Worm (Caenorhabditis elegans) whole organism, L2 larva: ENCODE measurements around the gene F14F7.7.
A peak's percentile ranks its signal among the peaks of the same experiment; 100 is the strongest.

Experiments
- C34F6.9 ChIP-seq: fragments of 150-350 bp; optimal IDR thresholded peaks from 2 replicates; lab custom pipeline; 2014; ENCODE audit warnings: missing biosample characterization, missing genetic modification characterization
- F13H6.1 ChIP-seq: sonication (generic microtip); optimal IDR thresholded peaks from 2 replicates; lab custom pipeline; 2016; ENCODE audit warnings: missing genetic modification characterization, missing compliant biosample characterization
- R02D3.7 ChIP-seq: fragments of 150-350 bp; optimal IDR thresholded peaks from 2 replicates; lab custom pipeline; 2014; ENCODE audit warnings: missing biosample characterization, missing genetic modification characterization
- Y55F3AM.14 ChIP-seq: fragments of 200-800 bp; sonication (Bioruptor generic); optimal IDR thresholded peaks from 2 replicates; lab custom pipeline; 2018; ENCODE audit warnings: mild to moderate bottlenecking, missing genetic modification characterization, missing compliant biosample characterization
- ZK546.5 ChIP-seq: sonication (generic microtip); optimal IDR thresholded peaks from 2 replicates; lab custom pipeline; 2017; ENCODE audit warnings: missing biosample characterization, missing genetic modification characterization
- alr-1 ChIP-seq: fragments of 150-350 bp; optimal IDR thresholded peaks from 2 replicates; lab custom pipeline; 2014; ENCODE audit warnings: missing biosample characterization, missing genetic modification characterization
- aly-2 ChIP-seq: fragments of 150-350 bp; optimal IDR thresholded peaks from 2 replicates; lab custom pipeline; 2014; ENCODE audit warnings: missing biosample characterization, missing genetic modification characterization
- ama-1 ChIP-seq: fragments of 150-350 bp; optimal IDR thresholded peaks from 2 replicates; lab custom pipeline; 2018; ENCODE audit warnings: inconsistent platforms
- blmp-1 ChIP-seq: sonication (generic microtip); optimal IDR thresholded peaks from 2 replicates; lab custom pipeline; 2017; ENCODE audit warnings: missing genetic modification characterization, mild to moderate bottlenecking, missing compliant biosample characterization, antibody characterized with exemption, moderate library complexity; ENCODE audit not compliant: insufficient read depth
- ceh-16 ChIP-seq: fragments of 150-350 bp; optimal IDR thresholded peaks from 2 replicates; lab custom pipeline; 2014; ENCODE audit warnings: missing biosample characterization, missing genetic modification characterization
- ceh-82 ChIP-seq: fragments of 150-350 bp; optimal IDR thresholded peaks from 2 replicates; lab custom pipeline; 2014; ENCODE audit warnings: missing biosample characterization, missing genetic modification characterization
- crh-2 ChIP-seq: sonication (generic microtip); optimal IDR thresholded peaks from 2 replicates; lab custom pipeline; 2017; ENCODE audit warnings: missing biosample characterization, missing genetic modification characterization
- dmd-4 ChIP-seq: sonication (generic microtip); optimal IDR thresholded peaks from 2 replicates; lab custom pipeline; 2017; ENCODE audit warnings: missing biosample characterization, missing genetic modification characterization
- egl-27 ChIP-seq: sonication (generic microtip); optimal IDR thresholded peaks from 3 replicates; lab custom pipeline; 2017; ENCODE audit warnings: missing biosample characterization, missing genetic modification reagents, missing genetic modification characterization
- elt-1 ChIP-seq: fragments of 150-350 bp; optimal IDR thresholded peaks from 2 replicates; lab custom pipeline; 2014; ENCODE audit warnings: missing biosample characterization, missing genetic modification characterization
- elt-3 ChIP-seq: sonication (generic microtip); optimal IDR thresholded peaks from 2 replicates; lab custom pipeline; 2017; ENCODE audit warnings: missing biosample characterization, missing genetic modification characterization
- fos-1 ChIP-seq: fragments of 150-350 bp; optimal IDR thresholded peaks from 2 replicates; lab custom pipeline; 2014; ENCODE audit warnings: missing biosample characterization, missing genetic modification characterization
- gmeb-1 ChIP-seq: fragments of 150-350 bp; optimal IDR thresholded peaks from 2 replicates; lab custom pipeline; 2014; ENCODE audit warnings: missing biosample characterization, missing genetic modification characterization
- lin-11 ChIP-seq: fragments of 150-350 bp; sonication (generic microtip); optimal IDR thresholded peaks from 2 replicates; lab custom pipeline; 2014; ENCODE audit warnings: missing biosample characterization, missing genetic modification characterization, inconsistent platforms, mixed read lengths
- lin-13 ChIP-seq: fragments of 150-350 bp; optimal IDR thresholded peaks from 2 replicates; lab custom pipeline; 2014; ENCODE audit warnings: missing biosample characterization, missing genetic modification reagents, missing genetic modification characterization
- lin-39 ChIP-seq: fragments of 150-350 bp; optimal IDR thresholded peaks from 2 replicates; lab custom pipeline; 2014; ENCODE audit warnings: missing biosample characterization, missing genetic modification reagents, missing genetic modification characterization
- lsy-2 ChIP-seq, 2 experiments: fragments of 150-350 bp in 1 of 2; sonication (generic microtip) in 1 of 2; optimal IDR thresholded peaks; 2 replicates each; lab custom pipeline; 2014 to 2017; ENCODE audit warnings: missing biosample characterization in 2 of 2, missing genetic modification characterization in 2 of 2
- mab-5 ChIP-seq: fragments of 150-350 bp; optimal IDR thresholded peaks from 2 replicates; lab custom pipeline; 2014; ENCODE audit warnings: missing biosample characterization, missing genetic modification characterization
- mbf-1 ChIP-seq: sonication (generic microtip); optimal IDR thresholded peaks from 2 replicates; lab custom pipeline; 2017; ENCODE audit warnings: missing biosample characterization, missing genetic modification characterization
- mdl-1 ChIP-seq, 2 experiments: fragments of 150-350 bp in 1 of 2; sonication (generic microtip) in 1 of 2; optimal IDR thresholded peaks; 2 replicates each; lab custom pipeline; 2017; ENCODE audit warnings: missing biosample characterization in 2 of 2, missing genetic modification characterization in 2 of 2
- nhr-10 ChIP-seq: sonication (generic microtip); optimal IDR thresholded peaks from 2 replicates; lab custom pipeline; 2017; ENCODE audit warnings: missing biosample characterization, missing genetic modification characterization
- nhr-11 ChIP-seq: fragments of 150-350 bp; optimal IDR thresholded peaks from 2 replicates; lab custom pipeline; 2014; ENCODE audit warnings: missing biosample characterization, missing genetic modification characterization
- nhr-12 ChIP-seq: fragments of 150-350 bp; optimal IDR thresholded peaks from 2 replicates; lab custom pipeline; 2014; ENCODE audit warnings: missing biosample characterization, missing genetic modification characterization
- nhr-129 ChIP-seq: fragments of 150-350 bp; optimal IDR thresholded peaks from 2 replicates; lab custom pipeline; 2014; ENCODE audit warnings: missing biosample characterization, missing genetic modification characterization
- nhr-21 ChIP-seq: fragments of 150-350 bp; optimal IDR thresholded peaks from 2 replicates; lab custom pipeline; 2014; ENCODE audit warnings: missing biosample characterization, missing genetic modification characterization
- nhr-23 ChIP-seq: fragments of 150-350 bp; optimal IDR thresholded peaks from 2 replicates; lab custom pipeline; 2014; ENCODE audit warnings: missing biosample characterization, missing genetic modification reagents, missing genetic modification characterization
- nhr-237 ChIP-seq: fragments of 150-350 bp; optimal IDR thresholded peaks from 2 replicates; lab custom pipeline; 2014; ENCODE audit warnings: missing biosample characterization, missing genetic modification characterization
- nhr-25 ChIP-seq: fragments of 150-350 bp; sonication (generic microtip); optimal IDR thresholded peaks from 3 replicates; lab custom pipeline; 2014; ENCODE audit warnings: missing biosample characterization, missing genetic modification characterization
- nhr-6 ChIP-seq: fragments of 150-350 bp; optimal IDR thresholded peaks from 2 replicates; lab custom pipeline; 2014; ENCODE audit warnings: missing biosample characterization, missing genetic modification characterization
- nhr-77 ChIP-seq: fragments of 150-350 bp; optimal IDR thresholded peaks from 2 replicates; lab custom pipeline; 2014; ENCODE audit warnings: missing biosample characterization, missing genetic modification characterization
- peb-1 ChIP-seq: fragments of 150-350 bp; optimal IDR thresholded peaks from 2 replicates; lab custom pipeline; 2014; ENCODE audit warnings: missing biosample characterization, missing genetic modification characterization
- sem-4 ChIP-seq: fragments of 150-350 bp; optimal IDR thresholded peaks from 2 replicates; lab custom pipeline; 2014; ENCODE audit warnings: missing biosample characterization, missing genetic modification reagents, missing genetic modification characterization
- skn-1 ChIP-seq: sonication (generic microtip); optimal IDR thresholded peaks from 2 replicates; lab custom pipeline; 2017; ENCODE audit warnings: missing biosample characterization, missing genetic modification characterization
- sma-3 ChIP-seq: sonication (generic microtip); optimal IDR thresholded peaks from 2 replicates; lab custom pipeline; 2016; ENCODE audit warnings: missing genetic modification reagents, missing genetic modification characterization, missing compliant biosample characterization
- sma-9 ChIP-seq, 2 experiments: fragments of 150-350 bp in 1 of 2; sonication (generic microtip) in 1 of 2; optimal IDR thresholded peaks; 2 replicates each; lab custom pipeline; 2014 to 2016; ENCODE audit warnings: missing genetic modification characterization in 2 of 2, mild to moderate bottlenecking in 1 of 2, missing biosample characterization in 1 of 2, missing compliant biosample characterization in 1 of 2, missing genetic modification reagents in 1 of 2, moderate library complexity in 1 of 2
- snpc-4 ChIP-seq: fragments of 150-350 bp; optimal IDR thresholded peaks from 2 replicates; lab custom pipeline; 2014; ENCODE audit warnings: missing biosample characterization, missing genetic modification characterization
- unc-39 ChIP-seq: fragments of 150-350 bp; optimal IDR thresholded peaks from 2 replicates; lab custom pipeline; 2014; ENCODE audit warnings: missing biosample characterization, missing genetic modification characterization
- unc-55 ChIP-seq: fragments of 150-350 bp; sonication (generic microtip); optimal IDR thresholded peaks from 3 replicates; lab custom pipeline; 2014; ENCODE audit warnings: missing biosample characterization, missing genetic modification reagents, missing genetic modification characterization
- unc-62 ChIP-seq: fragments of 150-350 bp; optimal IDR thresholded peaks from 2 replicates; lab custom pipeline; 2014; ENCODE audit warnings: missing biosample characterization, missing genetic modification reagents, missing genetic modification characterization
- zag-1 ChIP-seq: fragments of 150-350 bp; optimal IDR thresholded peaks from 2 replicates; lab custom pipeline; 2014; ENCODE audit warnings: missing biosample characterization, missing genetic modification characterization
- ztf-1 ChIP-seq: fragments of 200-800 bp; sonication (Bioruptor generic); conservative IDR thresholded peaks from 2 replicates; pipeline ENCODE4 v1.3.6; 2022; ENCODE audit warnings: missing genetic modification characterization, missing compliant biosample characterization
- ztf-11 ChIP-seq: sonication (generic microtip); optimal IDR thresholded peaks from 2 replicates; lab custom pipeline; 2017; ENCODE audit warnings: missing biosample characterization, missing genetic modification characterization
- ztf-4 ChIP-seq: fragments of 150-350 bp; optimal IDR thresholded peaks from 2 replicates; lab custom pipeline; 2014; ENCODE audit warnings: missing biosample characterization, missing genetic modification characterization

Gene F14F7.7

ce11 chrIII:13070548-13071050 is 39.9 kb downstream of the F14F7.7 start, which contains the start of gene Y39E4B.6 (continued):
- TF ChIP-seq aly-2 (tag; lab: Kevin White, UChicago), result no peak
- TF ChIP-seq, all 48 proteins: peak for 35

- TF ChIP-seq ceh-16 (tag; lab: Kevin White, UChicago) (no peak), unc-39 (no peak), sma-9 (GFP tag; optimal IDR thresholded peaks at IDR 0.05; lab: Kevin White, UChicago) (peak; percentile 33), sma-9 (tag; optimal IDR thresholded peaks at IDR 0.05; lab: Kevin White, UChicago) (no peak), nhr-77 (tag; lab: Kevin White, UChicago) (no peak), nhr-129 (no peak), nhr-10 (tag; lab: Kevin White, UChicago) (no peak), ama-1 (lab: Kevin White, UChicago) (no peak), mab-5 (tag; lab: Kevin White, UChicago) (no peak), crh-2 (tag; lab: Kevin White, UChicago) (peak; percentile 30), lin-39 (tag; lab: Kevin White, UChicago) (no peak), alr-1 (tag; lab: Kevin White, UChicago) (no peak), nhr-23 (tag; lab: Kevin White, UChicago) (no peak), egl-27 (tag; lab: Kevin White, UChicago) (no peak), gmeb-1 (tag; lab: Kevin White, UChicago) (no peak), aly-2 (tag; lab: Kevin White, UChicago) (no peak), ZK546.5 (tag; lab: Kevin White, UChicago) (no peak), elt-1 (tag; lab: Kevin White, UChicago) (no peak), Y55F3AM.14 (GFP tag; lab: Kevin White, UChicago) (no peak), F13H6.1 (tag; lab: Kevin White, UChicago) (peak; percentile 5), unc-55 (GFP tag; lab: Kevin White, UChicago) (peak; percentile 2), sma-3 (GFP tag; lab: Kevin White, UChicago) (no peak), nhr-25 (tag; lab: Kevin White, UChicago) (peak; percentile 41), sem-4 (peak; percentile 81), R02D3.7 (tag; lab: Kevin White, UChicago) (no peak), nhr-237 (tag; lab: Kevin White, UChicago) (no peak), snpc-4 (no peak), blmp-1 (peak; percentile 11), unc-62 (GFP tag; lab: Kevin White, UChicago) (no peak), nhr-6 (no peak), fos-1 (no peak), dmd-4 (tag; lab: Kevin White, UChicago) (no peak), nhr-21 (tag; lab: Kevin White, UChicago) (peak; percentile 48), elt-3 (tag; lab: Kevin White, UChicago) (no peak), zag-1 (tag; lab: Kevin White, UChicago) (no peak), C34F6.9 (tag; lab: Kevin White, UChicago) (peak; percentile 23), ztf-11 (tag; lab: Kevin White, UChicago) (no peak), nhr-11 (tag; lab: Kevin White, UChicago) (no peak), nhr-12 (tag; lab: Kevin White, UChicago) (no peak), lin-13 (GFP tag; lab: Kevin White, UChicago) (peak; percentile 10), ztf-1 (GFP tag; lab: Robert Waterston, UW) (no peak), lsy-2 (tag; optimal IDR thresholded peaks at IDR 0.05; lab: Kevin White, UChicago) (peak in 1 of 2 experiments; percentile 58), mdl-1 (tag; optimal IDR thresholded peaks at IDR 0.05; lab: Kevin White, UChicago) (peak in 1 of 2 experiments; percentile 14), lin-11 (no peak), skn-1 (tag; lab: Kevin White, UChicago) (no peak), peb-1 (no peak), ceh-82 (tag; lab: Kevin White, UChicago) (no peak), mbf-1 (tag; lab: Kevin White, UChicago) (no peak), ztf-4 (tag; lab: Kevin White, UChicago) (no peak)
These were observed 40.9 kb downstream of the F14F7.7 start for ce11 chrIII:13071432-13072259.
